Fruit fly (Drosophila melanogaster): ENCODE measurements around the gene VhaAC39-2.
A peak's percentile ranks its signal among the peaks of the same experiment; 100 is the strongest.

The VhaAC39-2 gene

dm6 chr3R:23173393-23173981 is 14.4 kb upstream of the VhaAC39-2 start, which contains the start of gene CG46310 (continued):
- TF ChIP-seq CG3281 (GFP tag; optimal IDR thresholded peaks at IDR 0.05) (peak; percentile 79), tup (GFP tag; optimal IDR thresholded peaks at IDR 0.05) (no peak), eve (GFP tag; optimal IDR thresholded peaks at IDR 0.05) (no peak), aop (GFP tag; IDR thresholded peaks at IDR 0.05) (no peak), sd (tag; optimal IDR thresholded peaks at IDR 0.05) (peak; percentile 37), CG18262 (tag; optimal IDR thresholded peaks at IDR 0.05) (peak; percentile 82), Lpt (GFP tag; optimal IDR thresholded peaks at IDR 0.05) (no peak), insv (GFP tag; optimal IDR thresholded peaks at IDR 0.05) (no peak), CG4707 (GFP tag; optimal IDR thresholded peaks at IDR 0.05) (no peak), CG14014 (GFP tag; IDR thresholded peaks at IDR 0.05) (peak; percentile 61; the same call in 1 of the 2 replicates), CG10321 (GFP tag; IDR thresholded peaks at IDR 0.05) (peak; percentile 53; the same call in 1 of the 2 replicates)

DNA sequence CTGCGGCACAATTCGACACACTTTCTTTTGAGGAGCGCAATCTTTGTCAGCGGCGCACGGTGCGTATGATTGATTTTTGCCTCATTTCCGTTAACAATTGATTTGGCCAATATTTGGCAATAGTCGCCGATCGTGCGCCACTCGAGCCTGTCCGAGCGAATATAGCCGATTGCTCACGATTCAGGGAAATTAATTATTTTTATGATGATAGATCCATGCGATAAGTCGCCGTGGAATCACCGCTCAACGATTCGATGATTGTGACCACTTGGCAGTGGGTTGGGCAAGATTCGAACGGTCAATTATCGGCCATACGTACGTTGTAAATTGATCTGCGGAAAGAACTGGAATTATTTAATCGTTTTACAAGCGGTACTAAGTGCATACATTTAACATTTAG is 12.8 kb upstream of the VhaAC39-2 start:
- TF ChIP-seq lab (GFP tag; optimal IDR thresholded peaks at IDR 0.05) (peak; percentile 32), CG34376 (GFP tag; optimal IDR thresholded peaks at IDR 0.05) (peak; percentile 19), BEAF-32 (GFP tag; optimal IDR thresholded peaks at IDR 0.05) (no peak), gt (GFP tag; IDR thresholded peaks at IDR 0.05) (no peak), sd (tag; optimal IDR thresholded peaks at IDR 0.05) (peak; percentile 28), CG7372 (GFP tag; IDR thresholded peaks at IDR 0.05) (0 out of 2 replicates have a peak, but pooled peaks have one; percentile 21), exex (tag; optimal IDR thresholded peaks at IDR 0.05) (peak; percentile 97), CG1529 (GFP tag; optimal IDR thresholded peaks at IDR 0.05) (no peak), Hey (tag; optimal IDR thresholded peaks at IDR 0.05) (peak; percentile 67), Deaf1 (tag; optimal IDR thresholded peaks at IDR 0.05) (peak; percentile 69), sug (tag; optimal IDR thresholded peaks at IDR 0.05) (peak; percentile 44), cwo (GFP tag; optimal IDR thresholded peaks at IDR 0.05) (peak; percentile 16), grn (GFP tag; optimal IDR thresholded peaks at IDR 0.05) (peak; percentile 82), mirr (GFP tag; optimal IDR thresholded peaks at IDR 0.05) (peak; percentile 53)

dm6 chr3R:23170335-23170734 is 11.2 kb upstream of the VhaAC39-2 start:
- TF ChIP-seq CG6654 (GFP tag; optimal IDR thresholded peaks at IDR 0.05) (no peak), CG7372 (GFP tag; IDR thresholded peaks at IDR 0.05) (peak; percentile 90)

DNA sequence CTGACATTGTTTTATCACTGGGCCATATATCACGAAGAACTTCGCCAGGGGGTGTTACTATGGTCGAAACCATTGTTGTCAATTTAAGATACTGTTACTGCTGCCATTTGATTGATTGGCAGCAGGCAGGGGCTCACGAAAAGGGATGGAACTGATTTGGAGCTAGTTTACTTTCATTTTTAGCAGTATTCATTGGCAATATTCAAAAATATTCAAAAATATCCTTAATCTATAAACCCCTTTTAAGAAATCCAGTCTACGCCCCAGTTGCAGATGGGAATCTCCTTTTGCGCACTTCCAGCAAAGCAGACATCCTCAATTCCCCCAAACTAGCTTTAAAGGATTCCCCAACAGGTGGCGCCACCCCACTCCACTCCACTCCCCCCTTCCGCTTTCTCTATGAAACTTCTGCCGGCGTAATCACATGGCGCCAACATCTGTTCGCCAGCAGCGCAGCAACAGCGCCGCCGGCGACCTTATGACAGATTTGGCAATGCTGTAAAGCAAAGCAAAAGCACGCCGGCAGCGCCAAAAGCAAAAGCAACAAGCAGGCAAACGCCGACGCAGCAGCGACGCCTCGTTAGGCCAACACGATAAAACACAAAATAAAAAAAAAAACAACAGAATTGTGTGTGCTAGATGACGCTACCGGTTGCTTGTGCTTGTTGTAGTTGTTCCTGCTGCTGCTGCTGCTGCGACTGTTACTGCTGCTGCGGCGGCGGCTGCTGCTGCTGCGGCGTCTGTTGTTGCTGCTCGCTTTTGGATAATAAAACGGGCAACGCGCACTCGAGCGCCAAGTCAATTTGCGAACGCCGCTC is 8.6 kb upstream of the VhaAC39-2 start, which contains the start of gene Irk1:
Irk1 (plus strand) TSS at position 811 of the 818 bp plus-strand sequence.
- TF ChIP-seq CG34422 (GFP tag; IDR thresholded peaks at IDR 0.05): peak; percentile 23; the same call in 1 of the 3 replicates
- TF ChIP-seq scrt (GFP tag; optimal IDR thresholded peaks at IDR 0.05): peak; percentile 51
- TF ChIP-seq dpn (GFP tag; optimal IDR thresholded peaks at IDR 0.05): peak in 1 of 2 experiments; percentile 9
- TF ChIP-seq Rx (GFP tag; IDR thresholded peaks at IDR 0.05): no peak
- peak; percentile 31; the same call in 1 of the 2 replicates for TF ChIP-seq Ptx1 (GFP tag; IDR thresholded peaks at IDR 0.05)
- TF ChIP-seq Meics (GFP tag; optimal IDR thresholded peaks at IDR 0.05): peak; percentile 26
- no peak for TF ChIP-seq Hand (GFP tag; optimal IDR thresholded peaks at IDR 0.05)
- no peak for TF ChIP-seq CG9817 (tag; optimal IDR thresholded peaks at IDR 0.05)
- peak; percentile 57; the same call in 1 of the 2 replicates for TF ChIP-seq CG32532 (GFP tag; IDR thresholded peaks at IDR 0.05)
- no peak for TF ChIP-seq Mad (GFP tag; optimal IDR thresholded peaks at IDR 0.05)
- peak; percentile 72 for TF ChIP-seq Ets65A (GFP tag)
- TF ChIP-seq row (GFP tag; IDR thresholded peaks at IDR 0.05): 0 out of 3 replicates have a peak, but pooled peaks have one; percentile 31
- TF ChIP-seq dmrt99B (tag; optimal IDR thresholded peaks at IDR 0.05): peak; percentile 2
- peak in 1 of 2 experiments; percentile 24 for TF ChIP-seq Pdp1 (GFP tag; optimal IDR thresholded peaks at IDR 0.05)
- TF ChIP-seq bigmax (GFP tag; optimal IDR thresholded peaks at IDR 0.05): no peak
- TF ChIP-seq CG14965 (GFP tag; optimal IDR thresholded peaks at IDR 0.05; ENCODE audit: borderline replicate concordance): no peak
- peak; percentile 7 for TF ChIP-seq Hmr (GFP tag; optimal IDR thresholded peaks at IDR 0.05)
- peak; percentile 12; the same call in 1 of the 2 replicates for TF ChIP-seq sisA (GFP tag; IDR thresholded peaks at IDR 0.05)
- TF ChIP-seq E2f1 (GFP tag; IDR thresholded peaks at IDR 0.05): 0 out of 2 replicates have a peak, but pooled peaks have one; percentile 44

All from whole organism, embryonic.